Worm (Caenorhabditis elegans) whole organism, L4 larva: ENCODE data around the gene Y57G11C.28.

Experiments
- F10B5.3 ChIP-seq: sonication (generic microtip); optimal IDR thresholded peaks from 2 replicates; lab custom pipeline; 2016; ENCODE audit warnings: mild to moderate bottlenecking, missing genetic modification characterization, missing compliant biosample characterization
- F37D6.2 ChIP-seq: sonication (generic microtip); optimal IDR thresholded peaks from 2 replicates; lab custom pipeline; 2016; ENCODE audit warnings: mild to moderate bottlenecking, missing genetic modification characterization, missing compliant biosample characterization
- F44E2.7 ChIP-seq: fragments of 200-800 bp; sonication (Bioruptor generic); IDR thresholded peaks from 2 replicates; pipeline ENCODE4 v2.1.2; 2022; ENCODE audit warnings: missing genetic modification characterization, missing compliant biosample characterization
- R02D3.7 ChIP-seq: fragments of 150-350 bp; sonication (generic microtip); optimal IDR thresholded peaks from 3 replicates; lab custom pipeline; 2014; ENCODE audit warnings: missing biosample characterization, missing genetic modification characterization
- Y48G9A.11 ChIP-seq: fragments of 200-800 bp; sonication (Bioruptor generic); IDR thresholded peaks from 2 replicates; pipeline ENCODE4 v1.3.6; 2022; ENCODE audit warnings: missing genetic modification reagents, missing genetic modification characterization, missing compliant biosample characterization
- Y5F2A.4 ChIP-seq: fragments of 200-800 bp; sonication (Bioruptor generic); optimal IDR thresholded peaks from 2 replicates; lab custom pipeline; 2018; ENCODE audit warnings: mild to moderate bottlenecking, missing genetic modification characterization, missing compliant biosample characterization
- arid-1 ChIP-seq: fragments of 200-800 bp; sonication (Bioruptor generic); conservative IDR thresholded peaks from 2 replicates; pipeline ENCODE4 v1.3.6; 2022; ENCODE audit warnings: missing genetic modification reagents, missing genetic modification characterization, missing compliant biosample characterization
- ceh-28 ChIP-seq: fragments of 150-350 bp; optimal IDR thresholded peaks from 2 replicates; lab custom pipeline; 2014; ENCODE audit warnings: missing biosample characterization, missing genetic modification reagents, missing genetic modification characterization
- ceh-62 ChIP-seq: sonication (generic microtip); optimal IDR thresholded peaks from 2 replicates; lab custom pipeline; 2017; ENCODE audit warnings: missing biosample characterization, missing genetic modification characterization
- daf-16 ChIP-seq, 3 experiments: sonication (generic microtip); optimal IDR thresholded peaks; 2 replicates each; lab custom pipeline; 2016 to 2017; ENCODE audit warnings: missing genetic modification characterization in 3 of 3, missing genetic modification reagents in 3 of 3, mild to moderate bottlenecking in 2 of 3, missing compliant biosample characterization in 2 of 3, missing biosample characterization in 1 of 3, moderate library complexity in 1 of 3
- dmd-8 ChIP-seq: fragments of 200-800 bp; sonication (Bioruptor generic); IDR thresholded peaks from 2 replicates; pipeline ENCODE4 v1.3.6; 2022; ENCODE audit warnings: missing genetic modification characterization, missing compliant biosample characterization
- duxl-1 ChIP-seq: sonication (generic microtip); optimal IDR thresholded peaks from 2 replicates; lab custom pipeline; 2016; ENCODE audit warnings: mild to moderate bottlenecking, missing genetic modification characterization, moderate library complexity, missing compliant biosample characterization; ENCODE audit not compliant: poor library complexity
- egl-27 ChIP-seq: sonication (generic microtip); optimal IDR thresholded peaks from 3 replicates; lab custom pipeline; 2017; ENCODE audit warnings: missing biosample characterization, missing genetic modification reagents, missing genetic modification characterization
- fkh-10 ChIP-seq: fragments of 150-350 bp; optimal IDR thresholded peaks from 2 replicates; lab custom pipeline; 2014; ENCODE audit warnings: missing biosample characterization, missing genetic modification reagents, missing genetic modification characterization
- hif-1 ChIP-seq, 2 experiments: sonication (generic microtip); optimal IDR thresholded peaks; 2 replicates each; lab custom pipeline; 2016 to 2017; ENCODE audit warnings: missing compliant biosample characterization in 2 of 2, missing genetic modification characterization in 2 of 2, missing genetic modification reagents in 2 of 2, missing genotype in 2 of 2, mild to moderate bottlenecking in 1 of 2
- jun-1 ChIP-seq: fragments of 150-350 bp; optimal IDR thresholded peaks from 2 replicates; lab custom pipeline; 2014; ENCODE audit warnings: missing biosample characterization, missing genetic modification reagents, missing genetic modification characterization
- lin-1 ChIP-seq: fragments of 200-800 bp; sonication (Bioruptor generic); IDR thresholded peaks from 2 replicates; pipeline ENCODE4 v1.3.6; 2022; ENCODE audit warnings: missing genetic modification reagents, missing genetic modification characterization, missing compliant biosample characterization
- lin-29 ChIP-seq: fragments of 200-800 bp; sonication (Bioruptor generic); IDR thresholded peaks from 2 replicates; pipeline ENCODE4 v1.3.6; 2022; ENCODE audit warnings: missing genetic modification reagents, missing genetic modification characterization, missing compliant biosample characterization
- mdt-29 ChIP-seq: fragments of 200-800 bp; sonication (Bioruptor generic); IDR thresholded peaks from 2 replicates; pipeline ENCODE4 v1.3.6; 2022; ENCODE audit warnings: missing genetic modification reagents, missing genetic modification characterization, missing compliant biosample characterization
- mxl-3 ChIP-seq: fragments of 200-800 bp; sonication (Bioruptor generic); optimal IDR thresholded peaks from 2 replicates; lab custom pipeline; 2018; ENCODE audit warnings: mild to moderate bottlenecking, missing genetic modification characterization, missing compliant biosample characterization
- nhr-237 ChIP-seq: sonication (generic microtip); optimal IDR thresholded peaks from 2 replicates; lab custom pipeline; 2017; ENCODE audit warnings: missing biosample characterization, missing genetic modification characterization
- nhr-76 ChIP-seq: fragments of 150-350 bp; optimal IDR thresholded peaks from 2 replicates; lab custom pipeline; 2014; ENCODE audit warnings: missing biosample characterization, missing genetic modification characterization
- pha-4 ChIP-seq, 2 experiments: fragments of 150-350 bp in 1 of 2; fragments of 200-800 bp in 1 of 2; sonication (Bioruptor generic) in 1 of 2; IDR thresholded peaks in 1 of 2; optimal IDR thresholded peaks in 1 of 2; 2 replicates each; pipeline versions ENCODE4 v1.3.6 to Lab custom; 2014 to 2022; ENCODE audit warnings: missing genetic modification characterization in 2 of 2, missing genetic modification reagents in 2 of 2, missing biosample characterization in 1 of 2, missing compliant biosample characterization in 1 of 2
- saeg-2 ChIP-seq: fragments of 200-800 bp; sonication (Bioruptor generic); IDR thresholded peaks from 2 replicates; pipeline ENCODE4 v1.3.6; 2022; ENCODE audit warnings: missing genetic modification reagents, missing genetic modification characterization, missing compliant biosample characterization
- set-16 ChIP-seq: fragments of 200-800 bp; sonication (Bioruptor generic); IDR thresholded peaks from 2 replicates; pipeline ENCODE4 v1.3.6; 2022; ENCODE audit warnings: missing genetic modification reagents, missing genetic modification characterization, missing compliant biosample characterization
- snpc-1.2 ChIP-seq: fragments of 200-800 bp; sonication (Bioruptor generic); IDR thresholded peaks from 2 replicates; pipeline ENCODE4 v1.3.6; 2022; ENCODE audit warnings: missing genetic modification reagents, missing genetic modification characterization, missing compliant biosample characterization
- spr-3 ChIP-seq: fragments of 200-800 bp; sonication (Bioruptor generic); optimal IDR thresholded peaks from 2 replicates; lab custom pipeline; 2018; ENCODE audit warnings: mild to moderate bottlenecking, missing genetic modification characterization, missing compliant biosample characterization
- unc-62 ChIP-seq, 3 experiments: fragments of 150-350 bp in 1 of 3; sonication (generic microtip); optimal IDR thresholded peaks in 2 of 3; peaks in 1 of 3; 1 replicate in 1 of 3; 2 replicates in 2 of 3; lab custom pipeline; 2014 to 2017; ENCODE audit warnings: missing biosample characterization in 3 of 3, missing genetic modification characterization in 3 of 3, missing genetic modification reagents in 3 of 3, missing genotype in 1 of 3
- vab-7 ChIP-seq: fragments of 200-800 bp; sonication (Bioruptor generic); IDR thresholded peaks from 2 replicates; pipeline ENCODE4 v1.3.6; 2022; ENCODE audit warnings: missing genetic modification reagents, missing genetic modification characterization, missing compliant biosample characterization
- ztf-11 ChIP-seq: fragments of 150-350 bp; optimal IDR thresholded peaks from 2 replicates; lab custom pipeline; 2014; ENCODE audit warnings: missing biosample characterization, missing genetic modification characterization

Gene Y57G11C.28

ce11 chrIV:14890914-14891313, 38.6 kb upstream of the Y57G11C.28 start:
- TF ChIP-seq nhr-237 (tag; lab: Kevin White, UChicago) (no peak), fkh-10 (GFP tag; lab: Kevin White, UChicago) (no peak), pha-4 (GFP tag; IDR thresholded peaks at IDR 0.05; lab: Robert Waterston, UW) (no peak), pha-4 (tag; optimal IDR thresholded peaks at IDR 0.05; lab: Kevin White, UChicago) (no peak), Y48G9A.11 (GFP tag; lab: Robert Waterston, UW) (no peak), mdt-29 (GFP tag; lab: Robert Waterston, UW) (no peak), daf-16 (GFP tag; optimal IDR thresholded peaks at IDR 0.05; lab: Kevin White, UChicago) (no peak), daf-16 (tag; optimal IDR thresholded peaks at IDR 0.05; lab: Kevin White, UChicago) (peak; percentile 92), set-16 (no peak)

- peak; percentile 66 for TF ChIP-seq snpc-1.2 (GFP tag; lab: Robert Waterston, UW)
- TF ChIP-seq Y5F2A.4, result no peak
Measured at ce11 chrIV:14891996-14892395, 37.5 kb upstream of the Y57G11C.28 start.

DNA sequence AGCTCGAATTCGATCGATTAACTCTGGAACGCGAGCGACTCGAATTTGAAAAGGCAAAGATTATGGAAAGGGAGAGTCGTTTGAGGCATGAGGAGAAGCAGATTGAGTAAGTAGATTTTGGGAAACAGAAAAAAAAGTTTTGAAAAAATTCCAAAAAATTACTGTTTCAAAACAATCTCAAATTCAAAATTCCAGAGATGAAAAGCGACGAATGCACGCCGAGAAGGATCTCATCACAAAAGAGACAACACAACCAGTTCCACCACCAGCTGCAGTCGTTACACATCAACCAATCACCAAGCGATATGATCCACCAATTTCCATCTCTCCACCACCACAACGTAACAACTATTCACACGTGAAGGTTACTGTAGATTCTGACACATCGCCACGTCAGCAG, 35.2 kb upstream of the Y57G11C.28 start:
- TF ChIP-seq ceh-62 (tag; lab: Kevin White, UChicago) (no peak), unc-62 (GFP tag; optimal IDR thresholded peaks at IDR 0.05 in 1 of 2; lab: Kevin White, UChicago) (peak in 1 of 2 experiments; percentile 98), unc-62 (tag; optimal IDR thresholded peaks at IDR 0.05; lab: Kevin White, UChicago) (no peak)

DNA sequence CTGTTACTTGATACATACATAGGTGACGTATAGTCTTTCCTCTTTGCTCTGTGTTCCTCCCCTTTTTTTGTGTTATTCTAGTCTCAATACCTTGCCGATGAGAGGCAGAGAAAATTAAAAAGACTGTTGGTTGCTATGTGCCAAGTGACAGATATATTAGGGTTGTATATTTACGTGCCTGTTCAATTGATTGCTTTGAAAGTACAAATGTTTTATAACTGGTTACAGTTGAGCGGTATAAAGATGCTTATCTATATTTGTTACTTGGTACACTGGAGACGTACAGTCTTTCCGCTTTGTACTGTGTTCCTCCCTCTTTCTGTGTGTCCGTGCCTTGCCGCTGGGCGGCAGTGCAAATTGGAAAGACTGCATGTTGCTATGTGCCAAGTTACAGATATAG, 26.3 kb upstream of the Y57G11C.28 start:
- TF ChIP-seq arid-1 (no peak), vab-7 (no peak), mxl-3 (GFP tag; lab: Kevin White, UChicago) (no peak), Y48G9A.11 (GFP tag; lab: Robert Waterston, UW) (no peak), lin-29 (GFP tag; lab: Robert Waterston, UW) (no peak), lin-1 (GFP tag; lab: Robert Waterston, UW) (no peak)
- TF ChIP-seq, all 104 proteins: peak for 0

DNA sequence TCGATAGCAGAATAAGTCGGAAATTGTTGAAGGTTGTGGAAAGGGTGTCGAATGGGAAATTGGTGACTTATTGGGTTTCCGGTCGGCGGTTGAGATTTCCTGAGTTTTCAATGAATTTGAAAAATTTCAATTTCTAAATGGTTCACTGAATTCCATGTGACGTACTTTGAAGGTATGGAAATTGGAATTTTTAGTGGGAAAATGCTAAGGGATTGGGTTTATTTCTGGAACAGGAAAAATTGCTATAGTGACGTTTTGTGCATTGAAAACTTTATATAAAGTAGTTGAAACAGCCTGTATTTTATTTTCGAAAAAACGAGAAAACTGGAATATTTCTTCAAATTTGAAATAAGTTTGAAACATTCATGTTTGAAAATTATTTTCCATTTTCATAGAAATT, 19.9 kb upstream of the Y57G11C.28 start, which contains the start of gene pnc-2:
pnc-2 (minus strand) TSS at position 101 of the 400 bp plus-strand sequence.
- TF ChIP-seq ceh-28 (no peak), lin-1 (GFP tag; lab: Robert Waterston, UW) (no peak), F44E2.7 (GFP tag; lab: Robert Waterston, UW) (no peak), duxl-1 (tag; lab: Kevin White, UChicago) (no peak), dmd-8 (GFP tag; lab: Robert Waterston, UW) (no peak), R02D3.7 (tag; lab: Kevin White, UChicago) (no peak), F37D6.2 (tag; lab: Kevin White, UChicago) (no peak), egl-27 (tag; lab: Kevin White, UChicago) (no peak), spr-3 (no peak), nhr-76 (no peak), saeg-2 (GFP tag; lab: Robert Waterston, UW) (no peak), ztf-11 (no peak), hif-1 (tag; optimal IDR thresholded peaks at IDR 0.05; lab: Kevin White, UChicago) (no peak), jun-1 (tag; lab: Kevin White, UChicago) (no peak), vab-7 (no peak), F10B5.3 (tag; lab: Kevin White, UChicago) (no peak)
